Fruit fly (Drosophila melanogaster) whole organism, wandering third instar larva: Measurements from ENCODE around the gene fwd.

Experiments used
- Abd-B ChIP-seq: fragments of >200 bp; optimal IDR thresholded peaks from 2 replicates; lab custom pipeline; 2017; ENCODE audit warnings: missing biosample characterization, missing genetic modification characterization
- CG32264 ChIP-seq: fragments of 200-800 bp; sonication (Bioruptor generic); optimal IDR thresholded peaks from 2 replicates; lab custom pipeline; 2016; ENCODE audit warnings: missing biosample characterization, missing genetic modification characterization
- CG9705 ChIP-seq: fragments of 200-800 bp; sonication (Bioruptor generic); optimal IDR thresholded peaks from 2 replicates; lab custom pipeline; 2018; ENCODE audit warnings: missing biosample characterization, mild to moderate bottlenecking, missing genetic modification characterization
- CrebA ChIP-seq: fragments of 200-800 bp; sonication (Bioruptor generic); optimal IDR thresholded peaks from 2 replicates; lab custom pipeline; 2016; ENCODE audit warnings: missing biosample characterization, mild to moderate bottlenecking, missing genetic modification characterization, borderline replicate concordance
- Dif ChIP-seq: fragments of 200-275, 200-300 bp; sonication (Bioruptor generic); optimal IDR thresholded peaks from 2 replicates; lab custom pipeline; 2018; ENCODE audit warnings: missing biosample characterization, missing genetic modification characterization; ENCODE audit not compliant: partially characterized antibody
- GATAd ChIP-seq: sonication (Bioruptor generic); optimal IDR thresholded peaks from 2 replicates; lab custom pipeline; 2016; ENCODE audit warnings: missing biosample characterization, missing genetic modification characterization
- HLH106 ChIP-seq: fragments of 200-800 bp; optimal IDR thresholded peaks from 3 replicates; lab custom pipeline; 2019; ENCODE audit warnings: missing biosample characterization, mild to moderate bottlenecking, missing genetic modification characterization, moderate library complexity
- Hnf4 ChIP-seq: fragments of 200-800 bp; sonication (Bioruptor generic); optimal IDR thresholded peaks from 2 replicates; lab custom pipeline; 2016; ENCODE audit warnings: missing biosample characterization, mild to moderate bottlenecking, missing genetic modification characterization
- Hr78 ChIP-seq: fragments of >200 bp; optimal IDR thresholded peaks from 2 replicates; lab custom pipeline; 2017; ENCODE audit warnings: missing biosample characterization, missing genetic modification characterization
- Hr83 ChIP-seq: fragments of 200-300 bp; sonication (Bioruptor generic); optimal IDR thresholded peaks from 2 replicates; lab custom pipeline; 2016; ENCODE audit warnings: missing biosample characterization, mild to moderate bottlenecking, missing genetic modification characterization, moderate library complexity; ENCODE audit not compliant: poor library complexity, severe bottlenecking
- Jra ChIP-seq: sonication (Bioruptor generic); optimal IDR thresholded peaks from 2 replicates; lab custom pipeline; 2016; ENCODE audit warnings: missing biosample characterization, missing genetic modification characterization
- Mio ChIP-seq: sonication (Bioruptor generic); optimal IDR thresholded peaks from 2 replicates; lab custom pipeline; 2016; ENCODE audit warnings: missing biosample characterization, missing genetic modification characterization
- Myc ChIP-seq: fragments of >200 bp; optimal IDR thresholded peaks from 2 replicates; lab custom pipeline; 2017
- OdsH ChIP-seq: fragments of 200-800 bp; sonication (Bioruptor generic); optimal IDR thresholded peaks from 2 replicates; lab custom pipeline; 2016; ENCODE audit warnings: missing biosample characterization, mild to moderate bottlenecking, missing genetic modification characterization
- Rel ChIP-seq, 2 experiments: fragments of 200-800 bp; sonication (Bioruptor generic) in 1 of 2; optimal IDR thresholded peaks; 2 replicates in 1 of 2; 3 replicates in 1 of 2; lab custom pipeline; 2016 to 2019; ENCODE audit warnings: mild to moderate bottlenecking in 2 of 2, missing biosample characterization in 2 of 2, missing genetic modification characterization in 2 of 2, moderate library complexity in 1 of 2
- Sp1 ChIP-seq: fragments of 200-800 bp; sonication (Bioruptor generic); optimal IDR thresholded peaks from 3 replicates; lab custom pipeline; 2019; ENCODE audit warnings: missing biosample characterization, mild to moderate bottlenecking, missing genetic modification characterization, moderate library complexity
- br ChIP-seq: fragments of 200-800 bp; sonication (Bioruptor generic); optimal IDR thresholded peaks from 2 replicates; lab custom pipeline; 2016; ENCODE audit warnings: missing biosample characterization, missing genetic modification characterization
- dl ChIP-seq, 2 experiments: fragments of 175-275, 200-275 bp in 1 of 2; fragments of 200-275 bp in 1 of 2; sonication (Bioruptor generic); optimal IDR thresholded peaks; lab custom pipeline; 2018; ENCODE audit warnings: mild to moderate bottlenecking in 2 of 2, missing biosample characterization in 2 of 2, missing genetic modification characterization in 2 of 2, moderate library complexity in 2 of 2; ENCODE audit not compliant: partially characterized antibody in 2 of 2, insufficient read depth in 1 of 2
- dmrt93B ChIP-seq: fragments of 200-800 bp; sonication (Bioruptor generic); optimal IDR thresholded peaks from 2 replicates; lab custom pipeline; 2018; ENCODE audit warnings: missing biosample characterization, mild to moderate bottlenecking, missing genetic modification characterization
- dsf ChIP-seq: sonication (Bioruptor generic); optimal IDR thresholded peaks from 2 replicates; lab custom pipeline; 2016; ENCODE audit warnings: missing biosample characterization, missing genetic modification characterization, borderline replicate concordance
- ey ChIP-seq: fragments of 200-800 bp; sonication (Bioruptor generic); optimal IDR thresholded peaks from 2 replicates; lab custom pipeline; 2016; ENCODE audit warnings: missing biosample characterization, missing genetic modification characterization
- fru ChIP-seq: fragments of 200-800 bp; sonication (Bioruptor generic); optimal IDR thresholded peaks from 3 replicates; lab custom pipeline; 2016; ENCODE audit warnings: missing biosample characterization, mild to moderate bottlenecking, missing genetic modification characterization
- h ChIP-seq: fragments of 200-800 bp; sonication (Bioruptor generic); optimal IDR thresholded peaks from 3 replicates; lab custom pipeline; 2016; ENCODE audit warnings: missing biosample characterization, mild to moderate bottlenecking, missing genetic modification characterization
- jim ChIP-seq: fragments of 175-275, 200-325 bp; sonication (Bioruptor generic); optimal IDR thresholded peaks from 2 replicates; lab custom pipeline; 2016; ENCODE audit warnings: missing biosample characterization, mild to moderate bottlenecking, missing genetic modification characterization
- lola ChIP-seq: fragments of >200 bp; optimal IDR thresholded peaks from 2 replicates; lab custom pipeline; 2017; ENCODE audit warnings: missing biosample characterization, missing genetic modification characterization
- pan ChIP-seq: fragments of >200 bp; optimal IDR thresholded peaks from 2 replicates; lab custom pipeline; 2017
- psq ChIP-seq: fragments of 200-800 bp; sonication (Bioruptor generic); optimal IDR thresholded peaks from 3 replicates; lab custom pipeline; 2017; ENCODE audit warnings: missing biosample characterization, mild to moderate bottlenecking, missing genetic modification characterization, moderate library complexity
- rgr ChIP-seq: fragments of 200-800 bp; sonication (Bioruptor generic); optimal IDR thresholded peaks from 3 replicates; lab custom pipeline; 2016; ENCODE audit warnings: missing biosample characterization, mild to moderate bottlenecking, missing genetic modification characterization
- sage ChIP-seq: fragments of 200-800 bp; sonication (Bioruptor generic); optimal IDR thresholded peaks from 2 replicates; lab custom pipeline; 2016; ENCODE audit warnings: missing biosample characterization, mild to moderate bottlenecking, missing genetic modification characterization
- sv ChIP-seq: fragments of 200-800 bp; sonication (Bioruptor generic); optimal IDR thresholded peaks from 3 replicates; lab custom pipeline; 2016; ENCODE audit warnings: missing biosample characterization, missing genetic modification characterization
- usp ChIP-seq: fragments of >200 bp; optimal IDR thresholded peaks from 2 replicates; lab custom pipeline; 2017; ENCODE audit warnings: missing biosample characterization, missing genetic modification characterization
- woc ChIP-seq: sonication (Bioruptor generic); optimal IDR thresholded peaks from 2 replicates; lab custom pipeline; 2016; ENCODE audit warnings: missing biosample characterization, mild to moderate bottlenecking, missing genetic modification characterization

Gene fwd

DNA sequence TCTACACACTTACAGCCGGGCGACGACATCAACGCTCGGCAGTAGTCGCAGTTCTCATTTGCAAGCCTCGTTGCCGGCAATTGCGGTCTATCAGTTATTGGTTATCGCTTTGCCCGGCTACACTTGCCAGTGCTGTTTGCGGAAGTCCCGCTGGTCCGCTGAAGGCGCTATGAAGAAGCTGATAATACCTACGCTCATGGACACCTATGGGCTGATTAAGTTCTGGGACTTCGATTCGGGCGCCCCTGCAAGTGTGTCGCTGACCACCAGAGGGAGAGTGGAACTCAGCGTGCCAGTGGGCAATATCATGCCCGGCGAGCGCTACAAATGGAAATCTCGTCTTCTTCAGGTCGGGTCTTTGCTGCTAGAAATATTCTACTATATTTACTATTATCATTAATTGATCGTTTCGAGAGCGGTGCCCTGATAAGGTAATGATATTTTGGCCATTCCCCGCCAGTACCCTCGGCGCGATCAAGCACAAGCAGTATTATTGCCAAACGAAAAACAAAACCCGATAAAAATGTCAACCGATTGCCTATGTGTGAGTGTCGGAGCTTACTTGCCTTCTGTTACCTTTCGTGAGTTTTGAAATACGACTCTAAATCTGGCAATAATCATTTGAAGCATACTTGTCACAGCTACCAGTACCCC is 19.6 kb downstream of the fwd start:
- TF ChIP-seq GATAd (no peak), Abd-B (GFP tag; lab: Kevin White, UChicago) (no peak), Myc (lab: Kevin White, UChicago) (no peak), h (no peak), CG32264 (GFP tag; lab: Kevin White, UChicago) (no peak), CrebA (no peak)

dm6 chr3L:298459-298858 is 21.2 kb downstream of the fwd start:
- TF ChIP-seq Sp1 (GFP tag; lab: Kevin White, UChicago) (no peak), dsf (GFP tag; lab: Kevin White, UChicago) (no peak), br (no peak), dmrt93B (GFP tag; lab: Kevin White, UChicago) (no peak), dl (GFP tag; optimal IDR thresholded peaks at IDR 0.05; lab: Kevin White, UChicago; ENCODE audit: insufficient read depth in 1 of 2, partially characterized antibody in 2 of 2) (no peak), sage (GFP tag; lab: Kevin White, UChicago) (no peak), HLH106 (tag; lab: Kevin White, UChicago) (no peak), Hr83 (GFP tag; lab: Kevin White, UChicago) (no peak), Hnf4 (GFP tag; lab: Kevin White, UChicago) (no peak), ey (no peak), woc (GFP tag; lab: Kevin White, UChicago) (no peak), OdsH (GFP tag; lab: Kevin White, UChicago) (no peak)

DNA sequence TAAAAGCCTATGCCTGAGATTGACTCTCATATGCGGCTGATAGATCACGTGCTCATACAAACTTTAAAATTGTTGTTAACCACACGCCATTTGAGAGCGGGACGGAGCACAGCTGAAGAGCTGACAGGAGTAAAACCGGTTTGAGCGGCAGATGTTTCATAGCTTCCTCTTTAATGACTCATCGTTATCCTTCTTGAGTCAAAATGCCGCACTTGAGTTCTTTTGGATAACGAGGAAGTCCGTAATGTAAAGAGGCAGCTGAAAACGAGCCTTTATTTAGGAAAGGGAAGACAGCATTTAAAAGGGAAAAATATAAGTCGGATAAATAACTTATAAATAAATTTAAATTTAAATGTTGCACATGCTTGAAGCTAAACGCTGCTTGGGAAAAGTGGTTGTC is 22.4 kb downstream of the fwd start:
- no peak for TF ChIP-seq Mio
- TF ChIP-seq Jra (GFP tag; lab: Kevin White, UChicago) = no peak
- no peak for TF ChIP-seq psq (GFP tag; lab: Kevin White, UChicago)
- no peak for TF ChIP-seq ey
- TF ChIP-seq Hr83 (GFP tag; lab: Kevin White, UChicago) = no peak
- no peak for TF ChIP-seq GATAd
- no peak for TF ChIP-seq jim
- no peak for TF ChIP-seq rgr (GFP tag; lab: Kevin White, UChicago)
- TF ChIP-seq OdsH (GFP tag; lab: Kevin White, UChicago) = no peak
- no peak for TF ChIP-seq Hr78
- TF ChIP-seq lola = no peak
- no peak for TF ChIP-seq fru (GFP tag; lab: Kevin White, UChicago)
- TF ChIP-seq woc (GFP tag; lab: Kevin White, UChicago) = no peak
- TF ChIP-seq sage (GFP tag; lab: Kevin White, UChicago) = no peak
- TF ChIP-seq Myc (lab: Kevin White, UChicago) = no peak
- no peak for TF ChIP-seq dsf (GFP tag; lab: Kevin White, UChicago)
- TF ChIP-seq usp (GFP tag; lab: Kevin White, UChicago) = no peak

dm6 chr3L:294841-295408 is 24.8 kb downstream of the fwd start:
- TF ChIP-seq dl (GFP tag; optimal IDR thresholded peaks at IDR 0.05; lab: Kevin White, UChicago; ENCODE audit: insufficient read depth in 1 of 2, partially characterized antibody in 2 of 2) = no peak

DNA sequence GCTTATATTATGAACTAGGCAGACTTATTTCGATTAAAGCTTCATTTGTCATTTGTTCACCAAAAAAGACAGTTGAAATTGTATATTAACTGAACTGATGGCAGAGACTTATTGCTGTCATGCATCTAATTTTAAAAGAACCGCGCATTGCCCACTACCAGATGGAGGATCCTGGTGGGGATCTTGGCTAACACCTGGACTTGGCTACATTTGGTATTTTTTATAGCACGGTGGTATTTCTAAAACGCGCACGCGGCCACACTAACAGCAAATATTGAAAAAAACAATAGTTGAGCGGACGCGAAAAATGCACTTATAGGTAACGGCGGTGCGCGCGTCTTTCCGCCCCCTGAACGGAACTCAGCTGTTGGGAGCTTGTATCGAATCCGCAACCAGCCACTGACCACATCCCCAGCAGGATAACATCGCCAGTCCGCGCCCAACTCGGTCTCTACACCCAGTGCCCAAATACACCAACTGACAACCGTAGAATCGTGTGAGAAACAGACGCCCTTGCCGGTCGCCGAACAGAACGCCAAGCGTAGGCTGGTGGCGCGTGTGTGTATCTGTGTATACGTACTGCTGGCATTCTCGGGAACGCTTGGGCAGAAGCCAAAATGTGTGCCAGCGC is 27.4 kb downstream of the fwd start:
- no peak for TF ChIP-seq pan (lab: Kevin White, UChicago)
- peak; percentile 50 for TF ChIP-seq rgr (GFP tag; lab: Kevin White, UChicago)
- TF ChIP-seq HLH106 (tag; lab: Kevin White, UChicago) = peak; percentile 6
- TF ChIP-seq CG9705 (GFP tag; lab: Kevin White, UChicago) = no peak
- no peak for TF ChIP-seq sage (GFP tag; lab: Kevin White, UChicago)
- no peak for TF ChIP-seq Rel (GFP tag; optimal IDR thresholded peaks at IDR 0.05; lab: Kevin White, UChicago)
- peak; percentile 44 for TF ChIP-seq Rel (tag; optimal IDR thresholded peaks at IDR 0.05; lab: Kevin White, UChicago)
- no peak for TF ChIP-seq Dif
- peak; percentile 28 for TF ChIP-seq Myc (lab: Kevin White, UChicago)
- TF ChIP-seq h = peak; percentile 35
- TF ChIP-seq sv = no peak
- TF ChIP-seq psq (GFP tag; lab: Kevin White, UChicago) = no peak
